Fruit fly (Drosophila melanogaster): ENCODE data around the gene Pde1c.

Pde1c gene

DNA sequence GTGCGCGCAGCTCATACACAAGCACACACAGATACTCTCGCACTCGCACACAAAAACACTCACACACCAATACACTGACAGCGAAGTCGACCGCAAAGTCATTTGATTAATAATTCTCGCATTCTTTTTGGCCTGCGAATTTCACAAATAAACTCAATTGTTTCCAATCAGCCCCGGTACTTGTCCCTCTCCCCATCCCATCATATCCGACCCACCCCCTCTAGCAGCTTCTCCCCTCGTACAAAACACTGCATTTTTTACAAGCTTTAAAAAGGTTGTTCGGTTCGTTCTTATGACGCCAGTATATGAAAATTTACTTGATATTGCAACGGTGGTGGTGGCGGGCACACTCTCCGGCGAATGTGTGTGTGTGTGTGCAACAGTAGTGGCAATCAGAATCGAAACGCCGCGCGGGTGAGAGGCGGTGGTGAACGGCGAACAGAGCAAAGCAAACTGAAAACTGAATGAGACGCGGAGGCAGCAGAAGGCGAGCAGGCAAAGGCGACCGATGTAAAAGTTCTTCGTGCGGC, 120.6 kb downstream of the Pde1c start (continued):
- no peak; the same call in 1 of the 2 replicates for TF ChIP-seq CG15336 (GFP tag; IDR thresholded peaks at IDR 0.05)
- peak; percentile 16 for TF ChIP-seq Ets96B (tag; optimal IDR thresholded peaks at IDR 0.05)
- TF ChIP-seq spab (GFP tag; optimal IDR thresholded peaks at IDR 0.05), result no peak
- no peak for TF ChIP-seq cyc (GFP tag; optimal IDR thresholded peaks at IDR 0.05)
- TF ChIP-seq Lpt (GFP tag; optimal IDR thresholded peaks at IDR 0.05), result peak; percentile 64
- TF ChIP-seq CG1621 (tag; optimal IDR thresholded peaks at IDR 0.05), result peak; percentile 78
- TF ChIP-seq CG6854 (GFP tag; optimal IDR thresholded peaks at IDR 0.05), result peak; percentile 77
- peak; percentile 5 for TF ChIP-seq Hr4 (GFP tag; optimal IDR thresholded peaks at IDR 0.05)
- peak; percentile 59 for TF ChIP-seq CG9139 (GFP tag; optimal IDR thresholded peaks at IDR 0.05)
- TF ChIP-seq fd59A (GFP tag; optimal IDR thresholded peaks at IDR 0.05), result no peak
- TF ChIP-seq Sox14 (GFP tag; optimal IDR thresholded peaks at IDR 0.05), result peak; percentile 65
- TF ChIP-seq CG6808 (GFP tag; optimal IDR thresholded peaks at IDR 0.05), result peak; percentile 5
- no peak for TF ChIP-seq CG4318 (GFP tag; optimal IDR thresholded peaks at IDR 0.05)
- TF ChIP-seq salr (GFP tag; optimal IDR thresholded peaks at IDR 0.05), result peak in 1 of 2 experiments; percentile 19
- no peak for TF ChIP-seq OdsH (GFP tag; optimal IDR thresholded peaks at IDR 0.05)
- TF ChIP-seq acj6 (GFP tag; optimal IDR thresholded peaks at IDR 0.05), result no peak
- TF ChIP-seq ss (GFP tag; optimal IDR thresholded peaks at IDR 0.05), result peak; percentile 51 to 73
- peak; percentile 85 for TF ChIP-seq CG6163 (GFP tag; IDR thresholded peaks at IDR 0.05)

DNA sequence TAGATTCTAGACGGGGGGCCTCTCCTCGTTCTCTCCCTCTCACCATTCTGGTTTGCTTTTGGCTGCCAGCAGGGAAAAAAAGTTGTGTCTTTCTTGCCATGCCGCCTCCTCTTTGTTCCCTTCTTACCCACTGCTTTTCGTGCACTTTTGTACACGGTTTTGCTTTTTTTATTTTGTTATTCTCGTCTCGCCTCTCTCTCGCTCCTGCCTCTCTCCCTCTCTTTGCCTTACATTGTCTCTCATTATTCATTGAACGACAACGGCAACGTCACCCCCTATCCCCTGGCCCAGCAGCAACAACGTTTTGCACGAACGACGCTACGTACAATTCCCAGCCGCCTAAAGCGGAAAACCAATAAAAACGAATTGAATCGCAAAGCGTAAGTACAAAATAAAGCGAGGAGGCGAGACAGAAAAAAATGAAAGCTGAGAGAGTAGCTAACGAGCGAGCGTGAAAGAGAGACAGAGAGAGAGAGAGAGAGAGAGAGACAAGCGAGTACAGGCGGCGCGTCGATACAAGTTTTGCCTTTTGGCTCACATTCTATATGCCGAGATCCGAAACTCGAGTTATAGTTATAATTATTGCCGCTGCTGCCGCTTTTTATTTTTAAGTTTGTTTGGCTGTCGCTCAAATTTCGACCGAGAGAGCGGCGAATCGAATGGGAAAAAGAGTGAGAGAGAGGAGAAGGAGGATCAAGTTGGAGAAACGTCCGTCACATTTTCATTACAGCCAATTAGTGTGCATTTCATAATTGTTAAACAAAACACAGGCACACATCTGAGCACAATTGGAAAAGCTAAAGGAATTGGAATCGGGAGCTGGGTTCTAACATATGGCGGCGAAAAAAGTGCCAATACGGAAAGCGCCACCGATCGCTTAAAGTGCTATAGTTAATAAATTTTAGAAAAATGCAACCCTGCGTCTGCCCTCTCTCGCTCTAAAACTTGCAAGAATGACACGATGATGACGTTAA, 121.4 kb downstream of the Pde1c start:
- TF ChIP-seq CG10669 (GFP tag; optimal IDR thresholded peaks at IDR 0.05) (peak; percentile 71), spab (GFP tag; optimal IDR thresholded peaks at IDR 0.05) (peak; percentile 82), CG11762 (GFP tag; optimal IDR thresholded peaks at IDR 0.05; ENCODE audit: insufficient read depth) (no peak), esn (GFP tag; optimal IDR thresholded peaks at IDR 0.05) (peak; percentile 37), CG8319 (GFP tag; optimal IDR thresholded peaks at IDR 0.05) (no peak), pdm3 (GFP tag; optimal IDR thresholded peaks at IDR 0.05) (peak; percentile 38), OdsH (GFP tag; optimal IDR thresholded peaks at IDR 0.05) (peak; percentile 37), eg (GFP tag; IDR thresholded peaks at IDR 0.05) (peak; percentile 87), CG6808 (GFP tag; optimal IDR thresholded peaks at IDR 0.05) (peak; percentile 84), Hr39 (GFP tag; optimal IDR thresholded peaks at IDR 0.05) (no peak), ss (GFP tag; optimal IDR thresholded peaks at IDR 0.05) (peak; percentile 91 to 97), acj6 (GFP tag; optimal IDR thresholded peaks at IDR 0.05) (no peak), Blimp-1 (GFP tag; optimal IDR thresholded peaks at IDR 0.05) (peak; percentile 56), Eip78C (GFP tag) (peak; percentile 87), CG6792 (GFP tag; optimal IDR thresholded peaks at IDR 0.05) (peak; percentile 22), CG1621 (tag; optimal IDR thresholded peaks at IDR 0.05) (peak; percentile 85), CG34406 (GFP tag; optimal IDR thresholded peaks at IDR 0.05) (peak; percentile 44), Eip75B (GFP tag; optimal IDR thresholded peaks at IDR 0.05) (peak; percentile 58), vri (GFP tag; optimal IDR thresholded peaks at IDR 0.05) (peak; percentile 81), lz (GFP tag; optimal IDR thresholded peaks at IDR 0.05) (peak; percentile 4), achi (GFP tag; optimal IDR thresholded peaks at IDR 0.05) (peak; percentile 54), dac (GFP tag; optimal IDR thresholded peaks at IDR 0.05) (peak; percentile 63), CG11902 (GFP tag; optimal IDR thresholded peaks at IDR 0.05) (no peak), net (GFP tag; optimal IDR thresholded peaks at IDR 0.05) (peak; percentile 76), CG8119 (GFP tag; IDR thresholded peaks at IDR 0.05) (no peak; the same call in 1 of the 3 replicates), CG8632 (GFP tag; optimal IDR thresholded peaks at IDR 0.05) (peak; percentile 60), CG15336 (GFP tag; IDR thresholded peaks at IDR 0.05) (peak; percentile 76), Ets21C (GFP tag; optimal IDR thresholded peaks at IDR 0.05) (no peak), CG3919 (GFP tag; optimal IDR thresholded peaks at IDR 0.05) (peak; percentile 52), CG7368 (GFP tag; optimal IDR thresholded peaks at IDR 0.05) (peak; percentile 52), Gug (GFP tag; IDR thresholded peaks at IDR 0.05) (peak; percentile 54), CG16779 (tag; optimal IDR thresholded peaks at IDR 0.05) (peak; percentile 88), CG4318 (GFP tag; optimal IDR thresholded peaks at IDR 0.05) (peak; percentile 21), CG11294 (GFP tag; IDR thresholded peaks at IDR 0.05) (peak; percentile 59), Met (GFP tag; optimal IDR thresholded peaks at IDR 0.05) (peak; percentile 33), CG9139 (GFP tag; optimal IDR thresholded peaks at IDR 0.05) (peak; percentile 87), cyc (GFP tag; optimal IDR thresholded peaks at IDR 0.05) (no peak), topi (GFP tag; optimal IDR thresholded peaks at IDR 0.05) (no peak)

Data from whole organism, prepupa.